Fruit fly (Drosophila melanogaster) whole organism, wandering third instar larva: ENCODE measurements around the gene synr.

Source experiments
- Dif ChIP-seq: fragments of 200-275, 200-300 bp; sonication (Bioruptor generic); optimal IDR thresholded peaks from 2 replicates; lab custom pipeline; 2018; ENCODE audit warnings: missing biosample characterization, missing genetic modification characterization; ENCODE audit not compliant: partially characterized antibody
- Hr83 ChIP-seq: fragments of 200-300 bp; sonication (Bioruptor generic); optimal IDR thresholded peaks from 2 replicates; lab custom pipeline; 2016; ENCODE audit warnings: missing biosample characterization, mild to moderate bottlenecking, missing genetic modification characterization, moderate library complexity; ENCODE audit not compliant: poor library complexity, severe bottlenecking
- Mio ChIP-seq: sonication (Bioruptor generic); optimal IDR thresholded peaks from 2 replicates; lab custom pipeline; 2016; ENCODE audit warnings: missing biosample characterization, missing genetic modification characterization
- dmrt93B ChIP-seq: fragments of 200-800 bp; sonication (Bioruptor generic); optimal IDR thresholded peaks from 2 replicates; lab custom pipeline; 2018; ENCODE audit warnings: missing biosample characterization, mild to moderate bottlenecking, missing genetic modification characterization
- foxo ChIP-seq, 2 experiments: fragments of 200-800 bp; sonication (Bioruptor generic); optimal IDR thresholded peaks; 2 replicates in 1 of 2; 3 replicates in 1 of 2; lab custom pipeline; 2016 to 2017; ENCODE audit warnings: missing biosample characterization in 2 of 2, missing genetic modification characterization in 2 of 2
- fru ChIP-seq: fragments of 200-800 bp; sonication (Bioruptor generic); optimal IDR thresholded peaks from 3 replicates; lab custom pipeline; 2016; ENCODE audit warnings: missing biosample characterization, mild to moderate bottlenecking, missing genetic modification characterization
- jim ChIP-seq: fragments of 175-275, 200-325 bp; sonication (Bioruptor generic); optimal IDR thresholded peaks from 2 replicates; lab custom pipeline; 2016; ENCODE audit warnings: missing biosample characterization, mild to moderate bottlenecking, missing genetic modification characterization
- sv ChIP-seq: fragments of 200-800 bp; sonication (Bioruptor generic); optimal IDR thresholded peaks from 3 replicates; lab custom pipeline; 2016; ENCODE audit warnings: missing biosample characterization, missing genetic modification characterization

synr gene

DNA sequence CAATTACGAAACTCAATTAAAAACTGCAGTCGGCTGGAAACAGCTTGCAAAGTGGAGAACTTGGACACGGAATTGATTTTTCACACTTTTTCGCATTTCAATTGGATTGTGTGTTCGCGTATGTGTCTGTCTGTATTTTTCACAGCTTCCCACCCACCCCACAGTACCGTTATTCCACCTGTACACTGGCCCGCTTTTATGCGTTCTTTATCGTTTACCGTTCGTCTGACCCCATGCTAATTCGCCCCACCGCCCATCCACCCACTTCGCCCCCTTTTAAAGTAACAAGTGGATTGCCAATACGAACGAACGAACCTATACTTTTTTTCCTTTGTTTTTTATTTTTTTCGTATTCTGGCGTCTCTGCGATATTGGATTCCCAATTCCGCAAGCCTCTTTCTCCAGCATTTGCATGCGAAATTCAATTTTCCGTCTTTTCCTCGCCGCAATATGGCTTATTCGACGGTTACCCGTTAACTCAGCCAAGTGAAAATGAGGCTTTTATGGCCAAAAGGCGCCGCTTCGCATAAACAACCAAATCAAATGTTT is 39.6 kb downstream of the synr start:
- no peak for TF ChIP-seq foxo (GFP tag; optimal IDR thresholded peaks at IDR 0.05; lab: Kevin White, UChicago)
- TF ChIP-seq Hr83 (GFP tag; lab: Kevin White, UChicago): peak; percentile 3
- TF ChIP-seq sv: no peak
- TF ChIP-seq dmrt93B (GFP tag; lab: Kevin White, UChicago): no peak
- no peak for TF ChIP-seq Mio (GFP tag; lab: Kevin White, UChicago)
- TF ChIP-seq fru (GFP tag; lab: Kevin White, UChicago): no peak
- TF ChIP-seq jim (GFP tag; lab: Kevin White, UChicago): peak; percentile 80
- TF ChIP-seq Dif (GFP tag; lab: Kevin White, UChicago): no peak
